Worm (Caenorhabditis elegans) whole organism, early embryonic: ENCODE measurements around the gene F59C12.4.
A peak's percentile ranks its signal among the peaks of the same experiment; 100 is the strongest.

Experiments
- ama-1 ChIP-seq: fragments of 150-350 bp; optimal IDR thresholded peaks from 2 replicates; lab custom pipeline; 2014
- ceh-13 ChIP-seq: fragments of 200-800 bp; sonication (Bioruptor generic); optimal IDR thresholded peaks from 2 replicates; lab custom pipeline; 2018; ENCODE audit warnings: mild to moderate bottlenecking, missing genetic modification characterization, missing compliant biosample characterization
- ceh-36 ChIP-seq: sonication (generic microtip); optimal IDR thresholded peaks from 2 replicates; lab custom pipeline; 2016; ENCODE audit warnings: missing genetic modification characterization, inconsistent platforms, missing compliant biosample characterization
- ets-7 ChIP-seq: sonication (generic microtip); optimal IDR thresholded peaks from 2 replicates; lab custom pipeline; 2016; ENCODE audit warnings: missing genotype, missing genetic modification characterization, missing compliant biosample characterization
- flt-1 ChIP-seq: fragments of 200-800 bp; sonication (Bioruptor generic); IDR thresholded peaks from 2 replicates; pipeline ENCODE4 v1.3.6; 2022; ENCODE audit warnings: missing genetic modification characterization, missing compliant biosample characterization
- hmbx-1 ChIP-seq: sonication (generic microtip); optimal IDR thresholded peaks from 2 replicates; lab custom pipeline; 2016; ENCODE audit warnings: mild to moderate bottlenecking, missing genetic modification characterization, missing compliant biosample characterization
- pes-1 ChIP-seq: fragments of 200-800 bp; sonication (Bioruptor generic); IDR thresholded peaks from 2 replicates; pipeline ENCODE4 v1.3.6; 2022; ENCODE audit warnings: missing genetic modification reagents, missing genetic modification characterization, missing compliant biosample characterization
- tbx-37 ChIP-seq: fragments of 200-800 bp; sonication (Bioruptor generic); conservative IDR thresholded peaks from 2 replicates; pipeline ENCODE4 v1.3.6; 2022; ENCODE audit warnings: missing genetic modification reagents, missing genetic modification characterization, missing compliant biosample characterization
- tra-4 ChIP-seq: sonication (generic microtip); optimal IDR thresholded peaks from 2 replicates; lab custom pipeline; 2017; ENCODE audit warnings: missing genetic modification characterization, missing compliant biosample characterization

DNA sequence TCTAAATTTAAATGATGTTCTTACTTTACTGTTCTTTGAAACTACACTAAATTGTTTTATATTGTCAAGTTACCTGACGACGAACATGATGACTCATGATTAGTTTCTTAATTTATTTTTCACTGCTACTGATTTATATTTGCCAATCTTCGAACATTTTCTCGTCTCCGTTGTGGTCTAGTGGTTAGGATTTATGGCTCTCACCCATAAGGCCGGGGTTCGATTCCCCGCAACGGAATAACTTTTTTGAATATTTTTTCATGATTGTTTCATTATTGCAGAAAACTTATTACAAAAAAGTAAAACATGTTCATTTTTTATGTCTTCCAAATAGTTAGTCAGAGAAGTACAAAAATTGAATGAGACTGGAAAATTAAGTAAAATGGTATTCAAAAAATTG lies 43.6 kb downstream of the F59C12.4 start:
- TF ChIP-seq ceh-13 (no peak), pes-1 (GFP tag; lab: Robert Waterston, UW) (peak; percentile 75; the same call in 1 of the 2 replicates), hmbx-1 (no peak), tra-4 (tag; lab: Kevin White, UChicago) (no peak), tbx-37 (GFP tag; lab: Robert Waterston, UW) (peak; percentile 63), ama-1 (lab: Kevin White, UChicago) (no peak), ceh-36 (no peak), flt-1 (GFP tag; lab: Robert Waterston, UW) (0 out of 2 replicates have a peak, but pooled peaks have one; percentile 25), ets-7 (tag; lab: Kevin White, UChicago) (no peak)
